Worm (Caenorhabditis elegans) whole organism, L1 larva: ENCODE measurements around the gene F42A10.9.

Source experiments
- ceh-88 ChIP-seq: fragments of 200-800 bp; sonication (Bioruptor generic); IDR thresholded peaks from 2 replicates; pipeline ENCODE4 v1.3.6; 2022; ENCODE audit warnings: missing genetic modification characterization, missing compliant biosample characterization
- dpl-1 ChIP-seq, 3 experiments: fragments of 150-350 bp in 2 of 3; sonication (generic microtip) in 1 of 3; optimal IDR thresholded peaks; 2 replicates each; lab custom pipeline; 2014 to 2017; ENCODE audit warnings: missing biosample characterization in 3 of 3, missing genetic modification characterization in 3 of 3, missing genetic modification reagents in 3 of 3
- egl-13 ChIP-seq: sonication (generic microtip); optimal IDR thresholded peaks from 2 replicates; lab custom pipeline; 2016; ENCODE audit warnings: missing genotype, missing genetic modification reagents, missing genetic modification characterization, missing compliant biosample characterization
- lin-13 ChIP-seq: fragments of 150-350 bp; optimal IDR thresholded peaks from 2 replicates; lab custom pipeline; 2014; ENCODE audit warnings: missing biosample characterization, missing genetic modification reagents, missing genetic modification characterization
- mdl-1 ChIP-seq, 2 experiments: fragments of 150-350 bp; optimal IDR thresholded peaks; 2 replicates each; lab custom pipeline; 2014 to 2017; ENCODE audit warnings: missing biosample characterization in 2 of 2, missing genetic modification characterization in 2 of 2, inconsistent platforms in 1 of 2
- nhr-11 ChIP-seq: fragments of 150-350 bp; optimal IDR thresholded peaks from 2 replicates; lab custom pipeline; 2014; ENCODE audit warnings: missing biosample characterization, missing genetic modification characterization
- nhr-12 ChIP-seq: sonication (generic microtip); optimal IDR thresholded peaks from 2 replicates; lab custom pipeline; 2017; ENCODE audit warnings: missing biosample characterization, missing genetic modification characterization
- nhr-28 ChIP-seq: fragments of 150-350 bp; optimal IDR thresholded peaks from 2 replicates; lab custom pipeline; 2014; ENCODE audit warnings: missing biosample characterization, missing genetic modification characterization
- nhr-76 ChIP-seq: sonication (generic microtip); optimal IDR thresholded peaks from 2 replicates; lab custom pipeline; 2017; ENCODE audit warnings: missing biosample characterization, missing genetic modification characterization
- tlp-1 ChIP-seq: fragments of 150-350 bp; optimal IDR thresholded peaks from 2 replicates; lab custom pipeline; 2014; ENCODE audit warnings: missing biosample characterization, missing genetic modification characterization
- unc-62 ChIP-seq: fragments of 150-350 bp; optimal IDR thresholded peaks from 2 replicates; lab custom pipeline; 2014; ENCODE audit warnings: missing biosample characterization, missing genetic modification reagents, missing genetic modification characterization
- vab-15 ChIP-seq: sonication (generic microtip); optimal IDR thresholded peaks from 2 replicates; lab custom pipeline; 2017; ENCODE audit warnings: missing genotype, mild to moderate bottlenecking, missing genetic modification characterization, missing compliant biosample characterization

DNA sequence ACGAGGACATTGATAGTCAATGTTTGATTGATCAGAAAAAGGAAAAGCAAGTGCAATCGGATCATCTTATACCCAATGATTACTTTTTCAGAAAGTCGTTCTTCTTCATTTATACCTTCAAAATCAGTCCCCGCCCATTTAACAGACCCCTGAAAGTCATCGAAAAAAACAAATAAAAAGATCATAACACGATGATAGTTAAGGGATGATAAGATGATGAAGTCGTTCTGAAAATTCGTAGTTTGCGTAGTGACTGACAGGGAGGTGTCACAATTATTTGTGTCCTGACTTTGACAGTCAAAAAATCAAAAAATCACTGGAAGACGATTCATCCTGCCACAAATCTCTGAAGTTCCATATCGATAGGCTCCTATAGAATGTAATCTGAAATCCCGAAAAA is 30.1 kb downstream of the F42A10.9 start, which contains the start of gene ugt-66:
- no peak for TF ChIP-seq unc-62
- TF ChIP-seq nhr-76 = no peak
- no peak for TF ChIP-seq mdl-1 (tag; optimal IDR thresholded peaks at IDR 0.05; lab: Kevin White, UChicago)
- no peak for TF ChIP-seq nhr-12 (tag; lab: Kevin White, UChicago)
- TF ChIP-seq nhr-28 = no peak
- TF ChIP-seq egl-13 (tag; lab: Kevin White, UChicago) = no peak
- TF ChIP-seq dpl-1 (GFP tag; optimal IDR thresholded peaks at IDR 0.05; lab: Kevin White, UChicago) = no peak
- TF ChIP-seq lin-13 (GFP tag; lab: Kevin White, UChicago) = no peak
- no peak for TF ChIP-seq tlp-1 (tag; lab: Kevin White, UChicago)
- no peak for TF ChIP-seq vab-15 (tag; lab: Kevin White, UChicago)
- no peak for TF ChIP-seq nhr-11
- TF ChIP-seq ceh-88 = no peak
